Fruit fly (Drosophila melanogaster) whole organism, embryonic: ENCODE measurements around the gene CG14691.

ENCODE experiments used
- ATbp ChIP-seq: fragments of 200-800 bp; sonication (Bioruptor generic); optimal IDR thresholded peaks from 2 replicates; lab custom pipeline; 2017; ENCODE audit warnings: missing biosample characterization, mild to moderate bottlenecking, missing genetic modification characterization, missing genetic modification reagents
- Aef1 ChIP-seq: fragments of 200-800 bp; sonication (Bioruptor generic); IDR thresholded peaks from 3 replicates; pipeline ENCODE4 v1.3.6; 2022; ENCODE audit warnings: missing biosample characterization, missing genetic modification characterization
- C15 ChIP-seq: fragments of 200-800 bp; sonication (Bioruptor generic); IDR thresholded peaks from 3 replicates; pipeline ENCODE4 v1.3.6; 2022; ENCODE audit warnings: missing biosample characterization, missing genetic modification characterization
- CG10147 ChIP-seq: fragments of 200-800 bp; sonication (Bioruptor generic); optimal IDR thresholded peaks from 2 replicates; lab custom pipeline; 2019; ENCODE audit warnings: missing biosample characterization, mild to moderate bottlenecking, missing genetic modification characterization, moderate library complexity
- CG11093 ChIP-seq: fragments of 200-800 bp; sonication (Bioruptor generic); IDR thresholded peaks from 3 replicates; pipeline ENCODE4 v1.3.6; 2022; ENCODE audit warnings: missing biosample characterization, missing genetic modification characterization
- CG11456 ChIP-seq: fragments of 200-800 bp; sonication (Bioruptor generic); IDR thresholded peaks from 3 replicates; pipeline ENCODE4 v1.3.6; 2022; ENCODE audit warnings: missing biosample characterization, missing genetic modification characterization
- CG11723 ChIP-seq: fragments of 200-800 bp; sonication (Bioruptor generic); optimal IDR thresholded peaks from 2 replicates; lab custom pipeline; 2017; ENCODE audit warnings: missing biosample characterization, mild to moderate bottlenecking, missing genetic modification characterization
- CG13624 ChIP-seq: fragments of 200-800 bp; sonication (Bioruptor generic); optimal IDR thresholded peaks from 2 replicates; lab custom pipeline; 2016; ENCODE audit warnings: missing biosample characterization, missing genetic modification characterization
- CG14441 ChIP-seq: fragments of 200-800 bp; sonication (Bioruptor generic); IDR thresholded peaks from 2 replicates; pipeline ENCODE4 v1.3.6; 2022; ENCODE audit warnings: missing biosample characterization, missing genetic modification characterization
- CG15601 ChIP-seq: fragments of 200-800 bp; sonication (Bioruptor generic); optimal IDR thresholded peaks from 3 replicates; lab custom pipeline; 2019; ENCODE audit warnings: missing biosample characterization, mild to moderate bottlenecking, missing genetic modification characterization, moderate library complexity
- CG16779 ChIP-seq: fragments of 200-800 bp; sonication (Bioruptor generic); IDR thresholded peaks from 2 replicates; pipeline ENCODE4 v1.3.6; 2022; ENCODE audit warnings: missing biosample characterization, missing genetic modification characterization
- CG17385 ChIP-seq: fragments of 200-800 bp; sonication (Bioruptor generic); optimal IDR thresholded peaks from 3 replicates; lab custom pipeline; 2018; ENCODE audit warnings: missing biosample characterization, mild to moderate bottlenecking, missing genetic modification characterization
- CG2120 ChIP-seq: fragments of 200-800 bp; sonication (Bioruptor generic); optimal IDR thresholded peaks from 3 replicates; lab custom pipeline; 2016; ENCODE audit warnings: missing biosample characterization, missing genetic modification characterization
- CG2678 ChIP-seq: fragments of 200-800 bp; sonication (Bioruptor generic); optimal IDR thresholded peaks from 3 replicates; lab custom pipeline; 2019; ENCODE audit warnings: missing biosample characterization, mild to moderate bottlenecking, missing genetic modification characterization, moderate library complexity
- CG32532 ChIP-seq: fragments of 200-800 bp; sonication (Bioruptor generic); IDR thresholded peaks from 2 replicates; pipeline ENCODE4 v1.3.6; 2022; ENCODE audit warnings: missing biosample characterization, missing genetic modification characterization
- CG34422 ChIP-seq: fragments of 200-800 bp; sonication (Bioruptor generic); IDR thresholded peaks from 3 replicates; pipeline ENCODE4 v1.3.6; 2022; ENCODE audit warnings: missing biosample characterization, missing genetic modification characterization
- CG9727 ChIP-seq: fragments of 200-800 bp; sonication (Bioruptor generic); optimal IDR thresholded peaks from 3 replicates; lab custom pipeline; 2017; ENCODE audit warnings: missing biosample characterization, mild to moderate bottlenecking, missing genetic modification characterization
- CG9932 ChIP-seq: fragments of 200-800 bp; sonication (Bioruptor generic); IDR thresholded peaks from 2 replicates; pipeline ENCODE4 v1.3.6; 2022; ENCODE audit warnings: missing biosample characterization, missing genetic modification characterization
- D ChIP-seq, 2 experiments: fragments of 200-800 bp in 1 of 2; fragments of >200 bp in 1 of 2; sonication (Bioruptor generic) in 1 of 2; optimal IDR thresholded peaks; 2 replicates in 1 of 2; 3 replicates in 1 of 2; lab custom pipeline; 2017; ENCODE audit warnings: mild to moderate bottlenecking in 1 of 2, missing biosample characterization in 1 of 2, missing genetic modification characterization in 1 of 2, missing genetic modification reagents in 1 of 2
- Ets65A ChIP-seq: fragments of 200-800 bp; sonication (Bioruptor generic); peaks from one replicate; lab custom pipeline; 2016; ENCODE audit warnings: missing biosample characterization, missing genetic modification characterization
- H2.0 ChIP-seq: fragments of 200-800 bp; sonication (Bioruptor generic); IDR thresholded peaks from 2 replicates; pipeline ENCODE4 v1.3.6; 2022; ENCODE audit warnings: missing biosample characterization, missing genetic modification characterization
- Med ChIP-seq: fragments of 200-800 bp; sonication (Bioruptor generic); peaks from one replicate; lab custom pipeline; 2016; ENCODE audit warnings: missing biosample characterization, missing genetic modification characterization, mild to moderate bottlenecking, inconsistent platforms, moderate library complexity
- Pdp1 ChIP-seq, 2 experiments: fragments of 200-800 bp; sonication (Bioruptor generic); optimal IDR thresholded peaks; 3 replicates each; lab custom pipeline; 2016; ENCODE audit warnings: missing biosample characterization in 2 of 2, missing genetic modification characterization in 2 of 2, mild to moderate bottlenecking in 1 of 2, moderate library complexity in 1 of 2
- Ptx1 ChIP-seq: fragments of 200-800 bp; sonication (Bioruptor generic); IDR thresholded peaks from 2 replicates; pipeline ENCODE4 v1.3.6; 2022; ENCODE audit warnings: missing biosample characterization, missing genetic modification characterization
- Rfx ChIP-seq: fragments of 200-800 bp; sonication (Bioruptor generic); IDR thresholded peaks from 2 replicates; pipeline ENCODE4 v1.3.6; 2022; ENCODE audit warnings: missing biosample characterization, missing genetic modification characterization
- Xbp1 ChIP-seq: fragments of 200-800 bp; sonication (Bioruptor generic); optimal IDR thresholded peaks from 3 replicates; lab custom pipeline; 2016; ENCODE audit warnings: missing biosample characterization, mild to moderate bottlenecking, missing genetic modification characterization
- Xrp1 ChIP-seq: fragments of 200-800 bp; sonication (Bioruptor generic); IDR thresholded peaks from 2 replicates; pipeline ENCODE4 v1.3.6; 2022; ENCODE audit warnings: missing biosample characterization, missing genetic modification characterization
- al ChIP-seq: fragments of 200-800 bp; sonication (Bioruptor generic); IDR thresholded peaks from 2 replicates; pipeline ENCODE4 v1.3.6; 2022; ENCODE audit warnings: missing biosample characterization, missing genetic modification characterization
- ara ChIP-seq: fragments of 200-800 bp; sonication (Bioruptor generic); IDR thresholded peaks from 2 replicates; pipeline ENCODE4 v1.3.6; 2022; ENCODE audit warnings: missing biosample characterization, missing genetic modification characterization
- bcd ChIP-seq: fragments of 200-800 bp; sonication (Bioruptor generic); optimal IDR thresholded peaks from 2 replicates; lab custom pipeline; 2017; ENCODE audit warnings: missing biosample characterization, mild to moderate bottlenecking, missing genetic modification characterization
- dysf ChIP-seq: fragments of 200-800 bp; sonication (Bioruptor generic); IDR thresholded peaks from 3 replicates; pipeline ENCODE4 v1.3.6; 2022; ENCODE audit warnings: missing biosample characterization, missing genetic modification characterization
- grau ChIP-seq: fragments of 200-800 bp; optimal IDR thresholded peaks from 3 replicates; lab custom pipeline; 2019; ENCODE audit warnings: missing biosample characterization, mild to moderate bottlenecking, missing genetic modification characterization, moderate library complexity
- gro ChIP-seq: fragments of 200-800 bp; sonication (Bioruptor generic); optimal IDR thresholded peaks from 2 replicates; lab custom pipeline; 2016; ENCODE audit warnings: missing biosample characterization, missing genetic modification characterization
- hkb ChIP-seq, 2 experiments: fragments of 200-800 bp in 1 of 2; fragments of >200 bp in 1 of 2; sonication (Bioruptor generic) in 1 of 2; IDR thresholded peaks in 1 of 2; optimal IDR thresholded peaks in 1 of 2; 2 replicates each; pipeline versions ENCODE4 v1.3.6 to Lab custom; 2017 to 2022; ENCODE audit warnings: missing biosample characterization in 1 of 2, missing genetic modification characterization in 1 of 2
- jumu ChIP-seq: fragments of 200-800 bp; sonication (Bioruptor generic); optimal IDR thresholded peaks from 3 replicates; lab custom pipeline; 2016; ENCODE audit warnings: missing biosample characterization, missing genetic modification characterization
- lab ChIP-seq: fragments of 200-800 bp; sonication (Bioruptor generic); optimal IDR thresholded peaks from 3 replicates; lab custom pipeline; 2017; ENCODE audit warnings: missing biosample characterization, missing genetic modification characterization, mild to moderate bottlenecking, moderate library complexity, missing genetic modification reagents
- lilli ChIP-seq: fragments of 200-800 bp; sonication (Bioruptor generic); optimal IDR thresholded peaks from 3 replicates; lab custom pipeline; 2016; ENCODE audit warnings: missing biosample characterization, missing genetic modification characterization
- oc ChIP-seq: fragments of 200-800 bp; sonication (Bioruptor generic); optimal IDR thresholded peaks from 2 replicates; lab custom pipeline; 2018; ENCODE audit warnings: missing biosample characterization, mild to moderate bottlenecking, missing genetic modification characterization, moderate library complexity
- pan ChIP-seq, 4 experiments: fragments of >200 bp in 3 of 4; fragments of 200-800 bp in 1 of 4; sonication (Bioruptor generic) in 1 of 4; optimal IDR thresholded peaks in 3 of 4; IDR thresholded peaks in 1 of 4; 2 replicates each; pipeline versions ENCODE4 v1.3.6 to Lab custom; 2017 to 2022; ENCODE audit warnings: missing biosample characterization in 2 of 4, missing genetic modification characterization in 2 of 4, mixed read lengths in 1 of 4
- pzg ChIP-seq: fragments of 200-800 bp; sonication (Bioruptor generic); optimal IDR thresholded peaks from 3 replicates; lab custom pipeline; 2018; ENCODE audit warnings: missing biosample characterization, mild to moderate bottlenecking, missing genetic modification characterization, moderate library complexity
- row ChIP-seq: fragments of 200-800 bp; sonication (Bioruptor generic); IDR thresholded peaks from 3 replicates; pipeline ENCODE4 v1.3.6; 2022; ENCODE audit warnings: missing biosample characterization, missing genetic modification characterization
- sisA ChIP-seq: fragments of 200-800 bp; sonication (Bioruptor generic); IDR thresholded peaks from 2 replicates; pipeline ENCODE4 v1.3.6; 2022; ENCODE audit warnings: missing biosample characterization, missing genetic modification characterization
- slbo ChIP-seq: fragments of 200-800 bp; sonication (Bioruptor generic); IDR thresholded peaks from 2 replicates; pipeline ENCODE4 v1.3.6; 2022; ENCODE audit warnings: missing biosample characterization, missing genetic modification characterization
- tgo ChIP-seq: fragments of 200-800 bp; sonication (Bioruptor generic); IDR thresholded peaks from 3 replicates; pipeline ENCODE4 v1.3.6; 2022; ENCODE audit warnings: missing biosample characterization, missing genetic modification characterization
- zfh1 ChIP-seq: fragments of 200-800 bp; sonication (Bioruptor generic); IDR thresholded peaks from 3 replicates; pipeline ENCODE4 v1.3.6; 2022; ENCODE audit warnings: missing biosample characterization, missing genetic modification characterization

The CG14691 gene

DNA sequence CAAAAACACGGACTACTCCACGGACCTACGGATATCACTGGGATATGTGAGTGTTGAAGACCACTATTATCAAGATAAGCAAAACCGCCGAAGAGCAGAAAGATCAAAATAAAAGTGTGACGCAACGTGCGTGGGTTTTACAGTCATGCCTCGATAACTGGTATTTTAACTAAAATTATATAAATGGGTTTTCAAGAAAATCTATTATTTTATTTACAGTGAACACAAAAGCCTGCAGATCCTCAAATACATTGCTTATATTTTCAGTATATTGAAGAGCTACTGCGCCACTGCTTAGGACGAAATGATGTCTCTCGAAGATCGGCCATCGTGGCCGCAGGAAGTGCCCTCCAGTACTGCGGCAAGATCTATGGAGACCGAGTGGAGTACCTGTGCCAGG is 6.5 kb upstream of the CG14691 start:
- TF ChIP-seq gro (GFP tag; lab: Kevin White, UChicago) (peak; percentile 18), slbo (GFP tag; lab: Robert Waterston, UW) (peak; percentile 57), CG9727 (no peak), CG16779 (GFP tag; lab: Robert Waterston, UW) (0 out of 2 replicates have a peak, but pooled peaks have one; percentile 3), ara (GFP tag; lab: Robert Waterston, UW) (0 out of 2 replicates have a peak, but pooled peaks have one; percentile 36), CG11456 (GFP tag; lab: Robert Waterston, UW) (0 out of 3 replicates have a peak, but pooled peaks have one; percentile 13), CG32532 (peak; percentile 60), dysf (peak; percentile 25; the same call in 1 of the 3 replicates), CG13624 (peak; percentile 35), C15 (GFP tag; lab: Robert Waterston, UW) (0 out of 3 replicates have a peak, but pooled peaks have one; percentile 12), al (peak; percentile 23; the same call in 1 of the 2 replicates), CG11723 (GFP tag; lab: Kevin White, UChicago) (no peak), ATbp (GFP tag; lab: Kevin White, UChicago) (no peak), grau (tag; lab: Kevin White, UChicago) (peak; percentile 68), CG11093 (no peak), CG9932 (GFP tag; lab: Robert Waterston, UW) (peak; percentile 21; the same call in 1 of the 2 replicates), sisA (no peak), zfh1 (no peak), Med (GFP tag; lab: Kevin White, UChicago) (peak; percentile 85), CG17385 (GFP tag; lab: Kevin White, UChicago) (no peak), CG2678 (tag; lab: Kevin White, UChicago) (no peak), jumu (GFP tag; lab: Kevin White, UChicago) (no peak), CG2120 (GFP tag; lab: Kevin White, UChicago) (no peak), CG10147 (GFP tag; lab: Kevin White, UChicago) (no peak), Rfx (peak; percentile 53), Pdp1 (GFP tag; optimal IDR thresholded peaks at IDR 0.05; lab: Kevin White, UChicago) (peak; percentile 3 to 94), CG34422 (GFP tag; lab: Robert Waterston, UW) (peak; percentile 41; the same call in 1 of the 3 replicates), Ets65A (GFP tag; lab: Kevin White, UChicago) (peak; percentile 50), Aef1 (GFP tag; lab: Robert Waterston, UW) (peak; percentile 19; the same call in 1 of the 3 replicates), CG15601 (tag; lab: Kevin White, UChicago) (no peak), H2.0 (GFP tag; lab: Robert Waterston, UW) (0 out of 2 replicates have a peak, but pooled peaks have one; percentile 15), tgo (GFP tag; lab: Robert Waterston, UW) (peak; percentile 21; the same call in 1 of the 3 replicates), bcd (GFP tag; lab: Kevin White, UChicago) (no peak), oc (tag; lab: Kevin White, UChicago) (no peak), Xrp1 (GFP tag; lab: Robert Waterston, UW) (peak; percentile 8; the same call in 1 of the 2 replicates), Xbp1 (GFP tag; lab: Kevin White, UChicago) (peak; percentile 24), pzg (GFP tag; lab: Kevin White, UChicago) (no peak), Ptx1 (GFP tag; lab: Robert Waterston, UW) (0 out of 2 replicates have a peak, but pooled peaks have one; percentile 28), lilli (peak; percentile 33), D (optimal IDR thresholded peaks at IDR 0.05; lab: Kevin White, UChicago) (no peak), D (GFP tag; optimal IDR thresholded peaks at IDR 0.05; lab: Kevin White, UChicago) (peak; percentile 16), CG14441 (GFP tag; lab: Robert Waterston, UW) (0 out of 2 replicates have a peak, but pooled peaks have one; percentile 20), row (GFP tag; lab: Robert Waterston, UW) (peak; percentile 46), pan (optimal IDR thresholded peaks at IDR 0.05; lab: Kevin White, UChicago) (no peak), pan (GFP tag; optimal IDR thresholded peaks at IDR 0.05 in 1 of 2, IDR thresholded peaks at IDR 0.05 in 1 of 2) (peak in 1 of 2 experiments; percentile 29), hkb (optimal IDR thresholded peaks at IDR 0.05; lab: Kevin White, UChicago) (no peak), hkb (GFP tag; IDR thresholded peaks at IDR 0.05; lab: Robert Waterston, UW) (peak; percentile 51; the same call in 1 of the 2 replicates), lab (no peak)
